Worm (Caenorhabditis elegans) whole organism, dauer: Measurements from ENCODE around the gene R02E12.5.

Experiments used
- unc-62 ChIP-seq: sonication (generic microtip); optimal IDR thresholded peaks from 2 replicates; lab custom pipeline; 2017; ENCODE audit warnings: missing biosample characterization, missing genetic modification reagents, missing genetic modification characterization

Gene R02E12.5

DNA sequence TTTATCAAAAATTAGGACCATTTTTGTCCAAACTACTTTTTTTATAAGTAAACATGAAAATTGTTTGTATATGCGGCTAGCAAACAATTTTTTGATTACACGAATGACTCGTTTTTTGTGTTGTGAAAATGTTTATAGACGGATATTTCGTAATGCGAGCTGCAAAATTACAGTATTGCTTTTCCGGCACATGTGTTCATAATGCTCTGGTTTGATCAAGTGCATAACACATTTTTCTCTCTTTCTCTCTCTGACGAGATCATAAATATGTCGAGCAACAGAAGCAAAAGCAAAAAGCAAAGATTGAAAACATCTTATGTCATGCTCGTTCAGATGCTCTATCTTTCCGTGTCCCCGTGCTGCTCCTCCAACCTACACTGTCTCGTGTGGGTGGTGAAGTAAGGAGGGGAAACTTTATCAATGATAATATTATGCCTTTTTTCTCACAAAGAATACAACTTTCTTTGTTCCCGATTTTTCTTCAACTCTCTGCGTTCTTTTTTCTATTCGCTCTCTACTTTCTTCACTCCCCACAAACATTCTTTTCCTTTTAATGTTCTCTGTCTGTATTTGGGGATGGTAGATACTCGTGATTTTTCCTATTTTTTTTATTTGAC, 21.5 kb downstream of the R02E12.5 start:
- TF ChIP-seq unc-62 (GFP tag; lab: Kevin White, UChicago) = no peak

DNA sequence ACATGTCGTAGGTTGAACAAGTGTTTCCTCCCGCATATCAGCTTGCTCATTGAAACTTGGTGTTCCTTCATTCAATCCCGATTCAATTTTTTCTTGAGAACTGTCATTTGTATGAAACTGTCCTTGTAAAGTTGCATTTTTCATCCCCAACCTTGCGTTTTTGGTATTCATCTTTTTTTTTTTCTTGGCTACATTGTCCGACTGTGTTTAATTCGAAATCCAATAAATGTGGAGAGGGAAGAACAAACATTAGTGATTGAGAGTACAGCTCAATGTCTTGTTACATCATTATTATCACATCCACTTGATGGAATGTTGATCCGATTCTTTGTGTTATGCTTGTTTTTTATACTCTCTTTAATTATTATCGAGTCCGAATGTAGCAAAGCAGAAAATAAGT, 24.8 kb downstream of the R02E12.5 start, which contains the start of gene acr-10:
acr-10 (plus strand) TSS at position 301 of the 400 bp plus-strand sequence.
- no peak for TF ChIP-seq unc-62 (GFP tag; lab: Kevin White, UChicago)
